Fruit fly (Drosophila melanogaster) whole organism, embryonic: ENCODE measurements around the gene CG42759.

Experiments used
- Ada2b ChIP-seq: fragments of 200-800 bp; sonication (Bioruptor generic); IDR thresholded peaks from 2 replicates; pipeline ENCODE4 v1.3.6; 2022; ENCODE audit warnings: missing biosample characterization, missing genetic modification characterization
- BEAF-32 ChIP-seq: fragments of 200-800 bp; sonication (Bioruptor generic); optimal IDR thresholded peaks from 3 replicates; lab custom pipeline; 2017; ENCODE audit warnings: missing biosample characterization, missing genetic modification characterization, mild to moderate bottlenecking, moderate library complexity, missing genetic modification reagents
- CG10267 ChIP-seq: fragments of 200-800 bp; sonication (Bioruptor generic); optimal IDR thresholded peaks from 2 replicates; lab custom pipeline; 2018; ENCODE audit warnings: missing biosample characterization, mild to moderate bottlenecking, missing genetic modification characterization, moderate library complexity
- CG10431 ChIP-seq: fragments of 200-800 bp; sonication (Bioruptor generic); optimal IDR thresholded peaks from 3 replicates; lab custom pipeline; 2018; ENCODE audit warnings: missing biosample characterization, mild to moderate bottlenecking, missing genetic modification characterization
- CG11723 ChIP-seq: fragments of 200-800 bp; sonication (Bioruptor generic); optimal IDR thresholded peaks from 2 replicates; lab custom pipeline; 2017; ENCODE audit warnings: missing biosample characterization, mild to moderate bottlenecking, missing genetic modification characterization
- CG12071 ChIP-seq: fragments of 200-800 bp; sonication (Bioruptor generic); optimal IDR thresholded peaks from 3 replicates; lab custom pipeline; 2018; ENCODE audit warnings: missing biosample characterization, mild to moderate bottlenecking, missing genetic modification characterization
- CG12104 ChIP-seq: fragments of 200-800 bp; sonication (Bioruptor generic); optimal IDR thresholded peaks from 3 replicates; lab custom pipeline; 2016; ENCODE audit warnings: missing biosample characterization, missing genetic modification characterization
- CG13123 ChIP-seq: fragments of 200-800 bp; sonication (Bioruptor generic); optimal IDR thresholded peaks from 2 replicates; lab custom pipeline; 2016; ENCODE audit warnings: missing biosample characterization, missing genetic modification characterization
- CG17385 ChIP-seq: fragments of 200-800 bp; sonication (Bioruptor generic); optimal IDR thresholded peaks from 3 replicates; lab custom pipeline; 2018; ENCODE audit warnings: missing biosample characterization, mild to moderate bottlenecking, missing genetic modification characterization
- CG18011 ChIP-seq: fragments of 200-800 bp; sonication (Bioruptor generic); optimal IDR thresholded peaks from 2 replicates; lab custom pipeline; 2017; ENCODE audit warnings: missing biosample characterization, missing genetic modification characterization, mild to moderate bottlenecking, moderate library complexity, missing genotype
- CG18476 ChIP-seq: fragments of 200-800 bp; sonication (Bioruptor generic); optimal IDR thresholded peaks from 2 replicates; lab custom pipeline; 2016; ENCODE audit warnings: missing biosample characterization, mild to moderate bottlenecking, missing genetic modification characterization
- CG3065 ChIP-seq: fragments of 200-800 bp; sonication (Bioruptor generic); optimal IDR thresholded peaks from 2 replicates; lab custom pipeline; 2016; ENCODE audit warnings: missing biosample characterization, missing genetic modification characterization
- CG31441 ChIP-seq: fragments of 200-800 bp; sonication (Bioruptor generic); IDR thresholded peaks from 2 replicates; pipeline ENCODE4 v1.3.6; 2022; ENCODE audit warnings: missing biosample characterization, missing genetic modification characterization
- CG32772 ChIP-seq: fragments of 200-800 bp; sonication (Bioruptor generic); IDR thresholded peaks from 2 replicates; pipeline ENCODE4 v1.3.6; 2022; ENCODE audit warnings: missing biosample characterization, missing genetic modification characterization
- CG4854 ChIP-seq: fragments of 200-800 bp; sonication (Bioruptor generic); optimal IDR thresholded peaks from 2 replicates; lab custom pipeline; 2016; ENCODE audit warnings: missing biosample characterization, missing genetic modification characterization, inconsistent platforms
- CG5180 ChIP-seq: fragments of 200-800 bp; sonication (Bioruptor generic); optimal IDR thresholded peaks from 3 replicates; lab custom pipeline; 2017; ENCODE audit warnings: missing biosample characterization, missing genetic modification characterization, mild to moderate bottlenecking, moderate library complexity, missing genetic modification reagents
- CG6689 ChIP-seq: fragments of 200-800 bp; sonication (Bioruptor generic); IDR thresholded peaks from 2 replicates; pipeline ENCODE4 v1.3.6; 2022; ENCODE audit warnings: missing biosample characterization, missing genetic modification characterization
- CG6854 ChIP-seq: fragments of 200-800 bp; sonication (Bioruptor generic); optimal IDR thresholded peaks from 3 replicates; lab custom pipeline; 2017; ENCODE audit warnings: missing biosample characterization, mild to moderate bottlenecking, missing genetic modification characterization
- CG7556 ChIP-seq: fragments of 200-800 bp; sonication (Bioruptor generic); optimal IDR thresholded peaks from 2 replicates; lab custom pipeline; 2017; ENCODE audit warnings: missing biosample characterization, mild to moderate bottlenecking, missing genetic modification characterization
- CG8089 ChIP-seq: fragments of 200-800 bp; sonication (Bioruptor generic); optimal IDR thresholded peaks from 3 replicates; lab custom pipeline; 2016; ENCODE audit warnings: missing biosample characterization, missing genetic modification characterization
- CG9876 ChIP-seq: fragments of 200-800 bp; sonication (Bioruptor generic); optimal IDR thresholded peaks from 2 replicates; lab custom pipeline; 2016; ENCODE audit warnings: missing biosample characterization, missing genetic modification characterization
- CrebB ChIP-seq: fragments of 200-800 bp; sonication (Bioruptor generic); optimal IDR thresholded peaks from 3 replicates; lab custom pipeline; 2018; ENCODE audit warnings: missing biosample characterization, mild to moderate bottlenecking, missing genetic modification characterization
- Doc2 ChIP-seq: fragments of 200-800 bp; sonication (Bioruptor generic); IDR thresholded peaks from 2 replicates; pipeline ENCODE4 v1.3.6; 2022; ENCODE audit warnings: missing biosample characterization, missing genetic modification characterization
- Dref ChIP-seq: fragments of 200-800 bp; sonication (Bioruptor generic); IDR thresholded peaks from 2 replicates; pipeline ENCODE4 v1.3.6; 2022; ENCODE audit warnings: missing biosample characterization, missing genetic modification characterization
- Ets97D ChIP-seq: fragments of 200-800 bp; sonication (Bioruptor generic); optimal IDR thresholded peaks from 3 replicates; lab custom pipeline; 2016; ENCODE audit warnings: missing biosample characterization, missing genetic modification characterization
- GATAe ChIP-seq: fragments of 200-800 bp; sonication (Bioruptor generic); conservative IDR thresholded peaks from 2 replicates; pipeline ENCODE4 v1.3.6; 2022; ENCODE audit warnings: missing biosample characterization, missing genetic modification characterization
- H15 ChIP-seq: fragments of 200-800 bp; sonication (Bioruptor generic); IDR thresholded peaks from 3 replicates; pipeline ENCODE4 v1.3.6; 2022; ENCODE audit warnings: missing biosample characterization, missing genetic modification characterization
- H2.0 ChIP-seq: fragments of 200-800 bp; sonication (Bioruptor generic); IDR thresholded peaks from 2 replicates; pipeline ENCODE4 v1.3.6; 2022; ENCODE audit warnings: missing biosample characterization, missing genetic modification characterization
- Hr39 ChIP-seq: fragments of >200 bp; optimal IDR thresholded peaks from 2 replicates; lab custom pipeline; 2017
- Hr51 ChIP-seq, 2 experiments: fragments of 200-800 bp; sonication (Bioruptor generic); optimal IDR thresholded peaks; 2 replicates in 1 of 2; 3 replicates in 1 of 2; lab custom pipeline; 2016 to 2018; ENCODE audit warnings: missing biosample characterization in 2 of 2, missing genetic modification characterization in 2 of 2, mild to moderate bottlenecking in 1 of 2, moderate library complexity in 1 of 2
- Optix ChIP-seq: fragments of 200-800 bp; sonication (Bioruptor generic); IDR thresholded peaks from 3 replicates; pipeline ENCODE4 v1.3.6; 2022; ENCODE audit warnings: missing biosample characterization, missing genetic modification characterization
- Poxn ChIP-seq: fragments of 200-800 bp; sonication (Bioruptor generic); IDR thresholded peaks from 2 replicates; pipeline ENCODE4 v1.3.6; 2022; ENCODE audit warnings: missing biosample characterization, missing genetic modification characterization
- ase ChIP-seq: fragments of 200-800 bp; sonication (Bioruptor generic); IDR thresholded peaks from 3 replicates; pipeline ENCODE4 v1.3.6; 2022; ENCODE audit warnings: missing biosample characterization, missing genetic modification characterization
- az2 ChIP-seq: fragments of 200-800 bp; sonication (Bioruptor generic); optimal IDR thresholded peaks from 3 replicates; lab custom pipeline; 2016; ENCODE audit warnings: missing biosample characterization, missing genetic modification characterization
- crc ChIP-seq: fragments of 200-800 bp; sonication (Bioruptor generic); optimal IDR thresholded peaks from 2 replicates; lab custom pipeline; 2016; ENCODE audit warnings: missing biosample characterization, missing genetic modification characterization
- eve ChIP-seq, 2 experiments: fragments of >200 bp; optimal IDR thresholded peaks; 2 replicates each; lab custom pipeline; 2017; ENCODE audit warnings: missing biosample characterization in 2 of 2, missing genetic modification characterization in 2 of 2
- gfzf ChIP-seq: fragments of 200-800 bp; sonication (Bioruptor generic); optimal IDR thresholded peaks from 2 replicates; lab custom pipeline; 2016; ENCODE audit warnings: missing biosample characterization, mild to moderate bottlenecking, missing genetic modification characterization, moderate library complexity
- gt ChIP-seq: fragments of 200-800 bp; sonication (Bioruptor generic); IDR thresholded peaks from 2 replicates; pipeline ENCODE4 v1.3.6; 2022; ENCODE audit warnings: missing biosample characterization, missing genetic modification characterization
- lab ChIP-seq: fragments of 200-800 bp; sonication (Bioruptor generic); optimal IDR thresholded peaks from 3 replicates; lab custom pipeline; 2017; ENCODE audit warnings: missing biosample characterization, missing genetic modification characterization, mild to moderate bottlenecking, moderate library complexity, missing genetic modification reagents
- lilli ChIP-seq: fragments of 200-800 bp; sonication (Bioruptor generic); optimal IDR thresholded peaks from 3 replicates; lab custom pipeline; 2016; ENCODE audit warnings: missing biosample characterization, missing genetic modification characterization
- maf-S ChIP-seq: fragments of 200-800 bp; sonication (Bioruptor generic); optimal IDR thresholded peaks from 2 replicates; lab custom pipeline; 2016; ENCODE audit warnings: missing biosample characterization, missing genetic modification characterization
- mam ChIP-seq: fragments of 200-800 bp; sonication (Bioruptor generic); optimal IDR thresholded peaks from 3 replicates; lab custom pipeline; 2016; ENCODE audit warnings: missing biosample characterization, missing genetic modification characterization
- nau ChIP-seq: fragments of 200-800 bp; sonication (Bioruptor generic); optimal IDR thresholded peaks from 3 replicates; lab custom pipeline; 2017; ENCODE audit warnings: missing biosample characterization, mild to moderate bottlenecking, missing genetic modification characterization, missing genetic modification reagents
- phol ChIP-seq: fragments of 200-800 bp; sonication (Bioruptor generic); optimal IDR thresholded peaks from 3 replicates; lab custom pipeline; 2018; ENCODE audit warnings: missing biosample characterization, mild to moderate bottlenecking, missing genetic modification characterization, moderate library complexity
- ro ChIP-seq: fragments of 200-800 bp; sonication (Bioruptor generic); IDR thresholded peaks from 2 replicates; pipeline ENCODE4 v1.3.6; 2022; ENCODE audit warnings: missing biosample characterization, missing genetic modification characterization
- run ChIP-seq: fragments of 200-800 bp; sonication (Bioruptor generic); optimal IDR thresholded peaks from 3 replicates; lab custom pipeline; 2018; ENCODE audit warnings: missing biosample characterization, mild to moderate bottlenecking, missing genetic modification characterization
- shn ChIP-seq: fragments of 200-800 bp; sonication (Bioruptor generic); optimal IDR thresholded peaks from 3 replicates; lab custom pipeline; 2016; ENCODE audit warnings: missing biosample characterization, missing genetic modification characterization
- tgo ChIP-seq: fragments of 200-800 bp; sonication (Bioruptor generic); IDR thresholded peaks from 3 replicates; pipeline ENCODE4 v1.3.6; 2022; ENCODE audit warnings: missing biosample characterization, missing genetic modification characterization
- tup ChIP-seq: fragments of 200-800 bp; sonication (Bioruptor generic); optimal IDR thresholded peaks from 2 replicates; lab custom pipeline; 2016; ENCODE audit warnings: missing biosample characterization, mild to moderate bottlenecking, missing genetic modification characterization, moderate library complexity
- vvl ChIP-seq: fragments of 200-800 bp; sonication (Bioruptor generic); IDR thresholded peaks from 2 replicates; pipeline ENCODE4 v1.3.6; 2022; ENCODE audit warnings: missing biosample characterization, missing genetic modification characterization
- zen ChIP-seq: fragments of 200-800 bp; sonication (Bioruptor generic); optimal IDR thresholded peaks from 3 replicates; lab custom pipeline; 2018; ENCODE audit warnings: missing biosample characterization, mild to moderate bottlenecking, missing genetic modification characterization, moderate library complexity

CG42759 gene

dm6 chr3R:10168483-10169064, 25.7 kb downstream of the CG42759 start (continued):
- peak; percentile 48 for TF ChIP-seq lilli (GFP tag; lab: Kevin White, UChicago)
- TF ChIP-seq CG12071 (GFP tag; lab: Kevin White, UChicago), result peak; percentile 6
- peak; percentile 38 for TF ChIP-seq CG13123 (GFP tag; lab: Kevin White, UChicago)
- TF ChIP-seq ase, result no peak
- TF ChIP-seq CG17385 (GFP tag; lab: Kevin White, UChicago), result peak; percentile 46
- no peak for TF ChIP-seq CG8089 (GFP tag; lab: Kevin White, UChicago)
- no peak for TF ChIP-seq phol (tag; lab: Kevin White, UChicago)
- peak; percentile 46; the same call in 1 of the 2 replicates for TF ChIP-seq vvl (GFP tag; lab: Robert Waterston, UW)
- TF ChIP-seq eve (GFP tag; optimal IDR thresholded peaks at IDR 0.05; lab: Kevin White, UChicago), result no peak
- no peak for TF ChIP-seq zen (tag; lab: Kevin White, UChicago)
- TF ChIP-seq crc (GFP tag; lab: Kevin White, UChicago), result peak; percentile 52
- no peak for TF ChIP-seq Dref (GFP tag; lab: Robert Waterston, UW)
- TF ChIP-seq az2 (GFP tag; lab: Kevin White, UChicago), result peak; percentile 26
- TF ChIP-seq Doc2 (GFP tag; lab: Robert Waterston, UW), result no peak
- no peak for TF ChIP-seq CG18476 (GFP tag; lab: Kevin White, UChicago)
- TF ChIP-seq GATAe (GFP tag; lab: Robert Waterston, UW), result no peak
- TF ChIP-seq CG9876 (GFP tag; lab: Kevin White, UChicago), result no peak
- no peak for TF ChIP-seq BEAF-32 (GFP tag; lab: Kevin White, UChicago)
- no peak for TF ChIP-seq tgo (GFP tag; lab: Robert Waterston, UW)
- TF ChIP-seq Hr51 (GFP tag; optimal IDR thresholded peaks at IDR 0.05; lab: Kevin White, UChicago), result peak in 1 of 2 experiments; percentile 15
- no peak for TF ChIP-seq CG5180 (GFP tag; lab: Kevin White, UChicago)
- no peak for TF ChIP-seq Poxn (GFP tag; lab: Robert Waterston, UW)
- TF ChIP-seq run (tag; lab: Kevin White, UChicago), result no peak
- TF ChIP-seq Ada2b (GFP tag; lab: Robert Waterston, UW), result no peak
- no peak for TF ChIP-seq ro (GFP tag; lab: Robert Waterston, UW)
- no peak for TF ChIP-seq Optix (GFP tag; lab: Robert Waterston, UW)
- TF ChIP-seq tup (GFP tag; lab: Kevin White, UChicago), result no peak
- TF ChIP-seq CG11723 (GFP tag; lab: Kevin White, UChicago), result no peak
- TF ChIP-seq CG6854 (GFP tag; lab: Kevin White, UChicago), result no peak
- no peak for TF ChIP-seq H15
- TF ChIP-seq CG3065 (GFP tag; lab: Kevin White, UChicago), result no peak
- peak; percentile 11 for TF ChIP-seq maf-S (GFP tag; lab: Kevin White, UChicago)
- TF ChIP-seq nau (GFP tag; lab: Kevin White, UChicago), result no peak
- no peak for TF ChIP-seq CG32772 (GFP tag; lab: Robert Waterston, UW)
- TF ChIP-seq CG6689 (GFP tag; lab: Robert Waterston, UW), result peak; percentile 42; the same call in 1 of the 2 replicates
- no peak for TF ChIP-seq Ets97D
- TF ChIP-seq CG10267 (tag; lab: Kevin White, UChicago), result no peak
- no peak for TF ChIP-seq CG31441 (GFP tag; lab: Robert Waterston, UW)
- TF ChIP-seq CG18011, result peak; percentile 14
- no peak for TF ChIP-seq CG12104 (GFP tag; lab: Kevin White, UChicago)
- TF ChIP-seq Hr39 (lab: Kevin White, UChicago), result no peak
- TF ChIP-seq gfzf (GFP tag; lab: Kevin White, UChicago), result no peak
- TF ChIP-seq CrebB (tag; lab: Kevin White, UChicago), result peak; percentile 22
- TF ChIP-seq lab (GFP tag; lab: Kevin White, UChicago), result peak; percentile 45
- TF ChIP-seq CG10431 (GFP tag; lab: Kevin White, UChicago), result no peak
- peak; percentile 59; the same call in 1 of the 2 replicates for TF ChIP-seq H2.0 (GFP tag; lab: Robert Waterston, UW)
- TF ChIP-seq shn, result no peak
- TF ChIP-seq CG7556 (GFP tag; lab: Kevin White, UChicago), result peak; percentile 30
- TF ChIP-seq gt (GFP tag; lab: Robert Waterston, UW), result no peak
- TF ChIP-seq CG4854 (GFP tag; lab: Kevin White, UChicago), result peak; percentile 16
- TF ChIP-seq mam (GFP tag; lab: Kevin White, UChicago), result peak; percentile 32
